Worm (Caenorhabditis elegans) whole organism, early embryonic: ENCODE results near the gene nsy-4.

Experiments used
- hnd-1 ChIP-seq: sonication (generic microtip); optimal IDR thresholded peaks from 2 replicates; lab custom pipeline; 2016; ENCODE audit warnings: missing genetic modification characterization, missing compliant biosample characterization
- scrt-1 ChIP-seq: fragments of 200-800 bp; sonication (Bioruptor generic); IDR thresholded peaks from 2 replicates; pipeline ENCODE4 v1.3.6; 2022; ENCODE audit warnings: missing genetic modification characterization, missing compliant biosample characterization
- sea-1 ChIP-seq: fragments of 200-800 bp; sonication (Bioruptor generic); conservative IDR thresholded peaks from 2 replicates; pipeline ENCODE4 v1.3.6; 2022; ENCODE audit warnings: missing genetic modification characterization, missing compliant biosample characterization
- tra-4 ChIP-seq: sonication (generic microtip); optimal IDR thresholded peaks from 2 replicates; lab custom pipeline; 2017; ENCODE audit warnings: missing genetic modification characterization, missing compliant biosample characterization

- no peak for TF ChIP-seq sea-1 (GFP tag; lab: Robert Waterston, UW)
- no peak for TF ChIP-seq scrt-1 (GFP tag; lab: Robert Waterston, UW)
- TF ChIP-seq tra-4 (tag; lab: Kevin White, UChicago) = no peak
- no peak for TF ChIP-seq hnd-1 (tag; lab: Kevin White, UChicago)
Observed at ce11 chrIV:2298388-2298787, 24.7 kb upstream of the nsy-4 start.
